Fruit fly (Drosophila melanogaster) whole organism, embryonic: ENCODE data around the gene CG10365.
A peak's percentile ranks its signal among the peaks of the same experiment; 100 is the strongest.

Experiments
- Bdp1 ChIP-seq: fragments of 200-800 bp; sonication (Bioruptor generic); optimal IDR thresholded peaks from 3 replicates; lab custom pipeline; 2016; ENCODE audit warnings: missing biosample characterization, missing genetic modification characterization
- Bteb2 ChIP-seq: fragments of 200-800 bp; sonication (Bioruptor generic); optimal IDR thresholded peaks from 2 replicates; lab custom pipeline; 2016; ENCODE audit warnings: missing biosample characterization, missing genetic modification characterization
- CG1024 ChIP-seq: fragments of 200-800 bp; sonication (Bioruptor generic); IDR thresholded peaks from 2 replicates; pipeline ENCODE4 v1.3.6; 2022; ENCODE audit warnings: missing biosample characterization, missing genetic modification characterization
- CG10274 ChIP-seq: fragments of 200-800 bp; sonication (Bioruptor generic); optimal IDR thresholded peaks from 3 replicates; lab custom pipeline; 2017; ENCODE audit warnings: missing biosample characterization, mild to moderate bottlenecking, missing genetic modification characterization
- CG11696 ChIP-seq: fragments of 200-800 bp; sonication (Bioruptor generic); IDR thresholded peaks from 2 replicates; pipeline ENCODE4 v1.3.6; 2022; ENCODE audit warnings: missing biosample characterization, missing genetic modification characterization
- CG12071 ChIP-seq: fragments of 200-800 bp; sonication (Bioruptor generic); optimal IDR thresholded peaks from 3 replicates; lab custom pipeline; 2018; ENCODE audit warnings: missing biosample characterization, mild to moderate bottlenecking, missing genetic modification characterization
- CG12659 ChIP-seq: fragments of 200-800 bp; sonication (Bioruptor generic); optimal IDR thresholded peaks from 3 replicates; lab custom pipeline; 2017; ENCODE audit warnings: mild to moderate bottlenecking, missing biosample characterization, missing genetic modification reagents, missing genetic modification characterization
- CG12769 ChIP-seq: fragments of 200-800 bp; sonication (Bioruptor generic); optimal IDR thresholded peaks from 2 replicates; lab custom pipeline; 2019; ENCODE audit warnings: missing biosample characterization, mild to moderate bottlenecking, missing genetic modification characterization, moderate library complexity
- CG13123 ChIP-seq: fragments of 200-800 bp; sonication (Bioruptor generic); optimal IDR thresholded peaks from 2 replicates; lab custom pipeline; 2016; ENCODE audit warnings: missing biosample characterization, missing genetic modification characterization
- CG13775 ChIP-seq: fragments of 200-800 bp; sonication (Bioruptor generic); optimal IDR thresholded peaks from 3 replicates; lab custom pipeline; 2017; ENCODE audit warnings: missing biosample characterization, mild to moderate bottlenecking, missing genetic modification characterization
- CG1529 ChIP-seq: fragments of 200-800 bp; sonication (Bioruptor generic); optimal IDR thresholded peaks from 3 replicates; lab custom pipeline; 2018; ENCODE audit warnings: missing biosample characterization, missing genetic modification characterization
- CG18619 ChIP-seq: fragments of 200-800 bp; sonication (Bioruptor generic); optimal IDR thresholded peaks from 3 replicates; lab custom pipeline; 2017; ENCODE audit warnings: missing biosample characterization, mild to moderate bottlenecking, missing genetic modification characterization
- CG2875 ChIP-seq: fragments of 200-800 bp; sonication (Bioruptor generic); optimal IDR thresholded peaks from 2 replicates; lab custom pipeline; 2017; ENCODE audit warnings: missing biosample characterization, mild to moderate bottlenecking, missing genetic modification characterization, missing genetic modification reagents
- CG6272 ChIP-seq: fragments of 200-800 bp; sonication (Bioruptor generic); IDR thresholded peaks from 2 replicates; pipeline ENCODE4 v1.3.6; 2022; ENCODE audit warnings: missing biosample characterization, missing genetic modification characterization
- CG8290 ChIP-seq, 3 experiments: fragments of 200-800 bp; sonication (Bioruptor generic); optimal IDR thresholded peaks; 2 replicates each; lab custom pipeline; 2016 to 2019; ENCODE audit warnings: missing biosample characterization in 3 of 3, missing genetic modification characterization in 3 of 3, mild to moderate bottlenecking in 2 of 3, moderate library complexity in 1 of 3
- CG9797 ChIP-seq: fragments of 200-800 bp; sonication (Bioruptor generic); optimal IDR thresholded peaks from 3 replicates; lab custom pipeline; 2018; ENCODE audit warnings: missing biosample characterization, mild to moderate bottlenecking, missing genetic modification characterization
- CG9932 ChIP-seq: fragments of 200-800 bp; sonication (Bioruptor generic); IDR thresholded peaks from 2 replicates; pipeline ENCODE4 v1.3.6; 2022; ENCODE audit warnings: missing biosample characterization, missing genetic modification characterization
- Dbx ChIP-seq: fragments of 200-800 bp; sonication (Bioruptor generic); IDR thresholded peaks from 3 replicates; pipeline ENCODE4 v1.3.6; 2022; ENCODE audit warnings: missing biosample characterization, missing genetic modification characterization
- Dek ChIP-seq: fragments of 200-800 bp; sonication (Bioruptor generic); optimal IDR thresholded peaks from 3 replicates; lab custom pipeline; 2019; ENCODE audit warnings: missing biosample characterization, mild to moderate bottlenecking, missing genetic modification characterization, moderate library complexity
- Elba2 ChIP-seq: fragments of 200-800 bp; sonication (Bioruptor generic); optimal IDR thresholded peaks from 3 replicates; lab custom pipeline; 2016; ENCODE audit warnings: missing biosample characterization, missing genetic modification characterization
- Fer2 ChIP-seq: fragments of 200-800 bp; sonication (Bioruptor generic); optimal IDR thresholded peaks from 2 replicates; lab custom pipeline; 2018; ENCODE audit warnings: missing biosample characterization, mild to moderate bottlenecking, missing genetic modification characterization, moderate library complexity
- HmgD ChIP-seq: fragments of 200-800 bp; sonication (Bioruptor generic); optimal IDR thresholded peaks from 3 replicates; lab custom pipeline; 2016; ENCODE audit warnings: missing biosample characterization, missing genetic modification characterization
- Hmr ChIP-seq: fragments of 200-800 bp; sonication (Bioruptor generic); optimal IDR thresholded peaks from 3 replicates; lab custom pipeline; 2017; ENCODE audit warnings: mild to moderate bottlenecking, missing biosample characterization, missing genetic modification reagents, missing genetic modification characterization
- Hr39 ChIP-seq: fragments of >200 bp; optimal IDR thresholded peaks from 2 replicates; lab custom pipeline; 2017
- Kr ChIP-seq: fragments of 200-800 bp; sonication (Bioruptor generic); optimal IDR thresholded peaks from 2 replicates; lab custom pipeline; 2017; ENCODE audit warnings: missing biosample characterization, mild to moderate bottlenecking, missing genetic modification characterization
- MBD-R2 ChIP-seq: fragments of 200-800 bp; sonication (Bioruptor generic); IDR thresholded peaks from 2 replicates; pipeline ENCODE4 v1.3.6; 2022; ENCODE audit warnings: missing biosample characterization, missing genetic modification characterization
- Med ChIP-seq: fragments of 200-800 bp; sonication (Bioruptor generic); peaks from one replicate; lab custom pipeline; 2016; ENCODE audit warnings: missing biosample characterization, missing genetic modification characterization, mild to moderate bottlenecking, inconsistent platforms, moderate library complexity
- Sox100B ChIP-seq: fragments of 200-800 bp; sonication (Bioruptor generic); optimal IDR thresholded peaks from 3 replicates; lab custom pipeline; 2018; ENCODE audit warnings: missing biosample characterization, mild to moderate bottlenecking, missing genetic modification characterization
- TFAM ChIP-seq: fragments of 200-800 bp; sonication (Bioruptor generic); optimal IDR thresholded peaks from 2 replicates; lab custom pipeline; 2017; ENCODE audit warnings: missing biosample characterization, missing genetic modification characterization, inconsistent platforms
- ato ChIP-seq: fragments of 200-800 bp; sonication (Bioruptor generic); IDR thresholded peaks from 2 replicates; pipeline ENCODE4 v1.3.6; 2022; ENCODE audit warnings: missing biosample characterization, missing genetic modification characterization; ENCODE audit not compliant: partially characterized antibody
- bbx ChIP-seq: fragments of 200-800 bp; sonication (Bioruptor generic); IDR thresholded peaks from 2 replicates; pipeline ENCODE4 v1.3.6; 2022; ENCODE audit warnings: missing biosample characterization, missing genetic modification characterization; ENCODE audit not compliant: partially characterized antibody
- bcd ChIP-seq: fragments of 200-800 bp; sonication (Bioruptor generic); optimal IDR thresholded peaks from 2 replicates; lab custom pipeline; 2017; ENCODE audit warnings: missing biosample characterization, mild to moderate bottlenecking, missing genetic modification characterization
- bigmax ChIP-seq: fragments of 200-800 bp; sonication (Bioruptor generic); optimal IDR thresholded peaks from 2 replicates; lab custom pipeline; 2018; ENCODE audit warnings: missing biosample characterization, mild to moderate bottlenecking, missing genetic modification characterization
- dpn ChIP-seq, 2 experiments: fragments of 200-800 bp; sonication (Bioruptor generic); optimal IDR thresholded peaks; 3 replicates each; lab custom pipeline; 2016; ENCODE audit warnings: missing biosample characterization in 2 of 2, missing genetic modification characterization in 2 of 2
- ems ChIP-seq: fragments of 200-800 bp; sonication (Bioruptor generic); optimal IDR thresholded peaks from 3 replicates; lab custom pipeline; 2016; ENCODE audit warnings: missing biosample characterization, missing genetic modification characterization
- fd96Cb ChIP-seq: fragments of 200-800 bp; sonication (Bioruptor generic); optimal IDR thresholded peaks from 2 replicates; lab custom pipeline; 2018; ENCODE audit warnings: missing biosample characterization, mild to moderate bottlenecking, missing genetic modification characterization, moderate library complexity
- grn ChIP-seq: fragments of 200-800 bp; sonication (Bioruptor generic); optimal IDR thresholded peaks from 3 replicates; lab custom pipeline; 2017; ENCODE audit warnings: missing biosample characterization, missing genetic modification characterization
- ind ChIP-seq: fragments of 200-800 bp; sonication (Bioruptor generic); optimal IDR thresholded peaks from 3 replicates; lab custom pipeline; 2016; ENCODE audit warnings: missing biosample characterization, missing genetic modification characterization
- knrl ChIP-seq: fragments of 200-800 bp; sonication (Bioruptor generic); IDR thresholded peaks from 3 replicates; pipeline ENCODE4 v1.3.6; 2022; ENCODE audit warnings: missing biosample characterization, missing genetic modification characterization; ENCODE audit not compliant: partially characterized antibody
- pan ChIP-seq, 4 experiments: fragments of >200 bp in 3 of 4; fragments of 200-800 bp in 1 of 4; sonication (Bioruptor generic) in 1 of 4; optimal IDR thresholded peaks in 3 of 4; IDR thresholded peaks in 1 of 4; 2 replicates each; pipeline versions ENCODE4 v1.3.6 to Lab custom; 2017 to 2022; ENCODE audit warnings: missing biosample characterization in 2 of 4, missing genetic modification characterization in 2 of 4, mixed read lengths in 1 of 4
- pum ChIP-seq: fragments of 200-800 bp; sonication (Bioruptor generic); optimal IDR thresholded peaks from 2 replicates; lab custom pipeline; 2016; ENCODE audit warnings: missing biosample characterization, missing genetic modification characterization
- rib ChIP-seq: fragments of 200-800 bp; sonication (Bioruptor generic); IDR thresholded peaks from 2 replicates; pipeline ENCODE4 v1.3.6; 2022; ENCODE audit warnings: missing biosample characterization, missing genetic modification characterization
- run ChIP-seq: fragments of 200-800 bp; sonication (Bioruptor generic); optimal IDR thresholded peaks from 3 replicates; lab custom pipeline; 2018; ENCODE audit warnings: missing biosample characterization, mild to moderate bottlenecking, missing genetic modification characterization
- sna ChIP-seq: fragments of 200-800 bp; sonication (Bioruptor generic); IDR thresholded peaks from 2 replicates; pipeline ENCODE4 v1.3.6; 2022; ENCODE audit warnings: missing biosample characterization, missing genetic modification characterization; ENCODE audit not compliant: partially characterized antibody
- sob ChIP-seq: fragments of 200-800 bp; sonication (Bioruptor generic); IDR thresholded peaks from 2 replicates; pipeline ENCODE4 v1.3.6; 2022; ENCODE audit warnings: missing biosample characterization, missing genetic modification characterization
- sug ChIP-seq: fragments of 200-800 bp; optimal IDR thresholded peaks from 2 replicates; lab custom pipeline; 2019; ENCODE audit warnings: missing biosample characterization, mild to moderate bottlenecking, missing genetic modification characterization, moderate library complexity
- twi ChIP-seq: fragments of 200-800 bp; optimal IDR thresholded peaks from 2 replicates; lab custom pipeline; 2019; ENCODE audit warnings: missing biosample characterization, mild to moderate bottlenecking, missing genetic modification characterization, moderate library complexity
- wdn ChIP-seq: fragments of 200-800 bp; sonication (Bioruptor generic); IDR thresholded peaks from 2 replicates; pipeline ENCODE4 v1.3.6; 2022; ENCODE audit warnings: missing biosample characterization, missing genetic modification characterization
- zen ChIP-seq: fragments of 200-800 bp; sonication (Bioruptor generic); optimal IDR thresholded peaks from 3 replicates; lab custom pipeline; 2018; ENCODE audit warnings: missing biosample characterization, mild to moderate bottlenecking, missing genetic modification characterization, moderate library complexity
- zfh1 ChIP-seq: fragments of 200-800 bp; sonication (Bioruptor generic); IDR thresholded peaks from 3 replicates; pipeline ENCODE4 v1.3.6; 2022; ENCODE audit warnings: missing biosample characterization, missing genetic modification characterization

The CG10365 gene

dm6 chr3R:23729066-23729465, 5.9 kb downstream of the CG10365 start (continued):
- peak; percentile 24 for TF ChIP-seq Fer2
- no peak for TF ChIP-seq TFAM (GFP tag; lab: Kevin White, UChicago)
- TF ChIP-seq Med (GFP tag; lab: Kevin White, UChicago), result peak; percentile 87
- TF ChIP-seq Bdp1 (GFP tag; lab: Kevin White, UChicago), result peak; percentile 16
- no peak for TF ChIP-seq pum
- TF ChIP-seq CG18619 (GFP tag; lab: Kevin White, UChicago), result peak; percentile 54
- no peak for TF ChIP-seq run
- peak; percentile 68; the same call in 1 of the 2 replicates for TF ChIP-seq rib
- TF ChIP-seq dpn (GFP tag; optimal IDR thresholded peaks at IDR 0.05; lab: Kevin White, UChicago), result peak in 1 of 2 experiments; percentile 26
- TF ChIP-seq wdn (GFP tag; lab: Robert Waterston, UW), result 0 out of 2 replicates have a peak, but pooled peaks have one; percentile 8
- no peak for TF ChIP-seq CG11696 (GFP tag; lab: Robert Waterston, UW)
- no peak for TF ChIP-seq ato
- TF ChIP-seq CG6272, result no peak
- TF ChIP-seq CG12071, result peak; percentile 79
- peak; percentile 66 for TF ChIP-seq CG12769 (tag; lab: Kevin White, UChicago)
- no peak for TF ChIP-seq CG9932 (GFP tag; lab: Robert Waterston, UW)
- TF ChIP-seq Dbx, result 0 out of 3 replicates have a peak, but pooled peaks have one; percentile 17
- TF ChIP-seq zfh1 (GFP tag; lab: Robert Waterston, UW), result no peak
- TF ChIP-seq zen (tag; lab: Kevin White, UChicago), result peak; percentile 57
- TF ChIP-seq CG9797 (GFP tag; lab: Kevin White, UChicago), result no peak
- no peak for TF ChIP-seq CG13123 (GFP tag; lab: Kevin White, UChicago)
- peak; percentile 12 for TF ChIP-seq bcd
- TF ChIP-seq knrl (GFP tag; lab: Robert Waterston, UW), result no peak
- TF ChIP-seq CG8290 (GFP tag; optimal IDR thresholded peaks at IDR 0.05; lab: Kevin White, UChicago), result no peak
- TF ChIP-seq CG8290 (tag; optimal IDR thresholded peaks at IDR 0.05; lab: Kevin White, UChicago), result peak in 1 of 2 experiments; percentile 78
- peak; percentile 61; the same call in 1 of the 2 replicates for TF ChIP-seq sob (GFP tag; lab: Robert Waterston, UW)
- no peak for TF ChIP-seq CG2875 (GFP tag; lab: Kevin White, UChicago)
- TF ChIP-seq grn, result peak; percentile 43
- no peak for TF ChIP-seq sna (GFP tag; lab: Robert Waterston, UW)
- TF ChIP-seq CG1529 (GFP tag; lab: Kevin White, UChicago), result no peak
- TF ChIP-seq CG10274 (GFP tag; lab: Kevin White, UChicago), result peak; percentile 4
- TF ChIP-seq Elba2 (GFP tag; lab: Kevin White, UChicago), result no peak
- TF ChIP-seq MBD-R2 (GFP tag; lab: Robert Waterston, UW), result no peak
- TF ChIP-seq CG13775, result no peak
- no peak for TF ChIP-seq Kr (GFP tag; lab: Kevin White, UChicago)
- TF ChIP-seq Hmr (GFP tag; lab: Kevin White, UChicago), result peak; percentile 83
- no peak for TF ChIP-seq Sox100B
- peak; percentile 75 for TF ChIP-seq twi (tag; lab: Kevin White, UChicago)
- TF ChIP-seq fd96Cb, result no peak
- no peak for TF ChIP-seq Hr39 (lab: Kevin White, UChicago)
- TF ChIP-seq bbx (GFP tag; lab: Robert Waterston, UW), result no peak
- TF ChIP-seq HmgD (GFP tag; lab: Kevin White, UChicago), result no peak
- no peak for TF ChIP-seq pan (optimal IDR thresholded peaks at IDR 0.05; lab: Kevin White, UChicago)
- no peak for TF ChIP-seq pan (GFP tag; optimal IDR thresholded peaks at IDR 0.05 in 1 of 2, IDR thresholded peaks at IDR 0.05 in 1 of 2)
- TF ChIP-seq ind (GFP tag; lab: Kevin White, UChicago), result no peak
- TF ChIP-seq sug (tag; lab: Kevin White, UChicago), result peak; percentile 64
- TF ChIP-seq Bteb2 (GFP tag; lab: Kevin White, UChicago), result no peak
- TF ChIP-seq ems (GFP tag; lab: Kevin White, UChicago), result peak; percentile 26
- TF ChIP-seq CG1024 (GFP tag; lab: Robert Waterston, UW), result no peak
- no peak for TF ChIP-seq bigmax (GFP tag; lab: Kevin White, UChicago)
- TF ChIP-seq Dek (tag; lab: Kevin White, UChicago), result peak; percentile 19
- TF ChIP-seq CG12659 (GFP tag; lab: Kevin White, UChicago), result peak; percentile 29
